Worm (Caenorhabditis elegans): Measurements from ENCODE around the gene nhr-36.

ce11 chrV:9219390-9219733, 42.0 kb downstream of the nhr-36 start:
- TF ChIP-seq unc-62 (GFP tag; optimal IDR thresholded peaks at IDR 0.05) (no peak), pha-4 (tag; optimal IDR thresholded peaks at IDR 0.05) (no peak), sea-2 (GFP tag; optimal IDR thresholded peaks at IDR 0.05) (no peak), nhr-237 (tag; optimal IDR thresholded peaks at IDR 0.05) (no peak)

Measured in whole organism, L3 larva.